Fruit fly (Drosophila melanogaster) whole organism, embryonic: ENCODE measurements around the gene Cpr65Aw.
"Not testable (repeated sequence)": the region's sequence is repeated elsewhere in the genome, so short reads cannot be mapped to it uniquely, and the experiment has no call there.

Source experiments
- Atf3 ChIP-seq: fragments of 200-800 bp; sonication (Bioruptor generic); optimal IDR thresholded peaks from 3 replicates; lab custom pipeline; 2016; ENCODE audit warnings: missing biosample characterization, missing genetic modification characterization
- ewg ChIP-seq: fragments of 200-800 bp; sonication (Bioruptor generic); optimal IDR thresholded peaks from 3 replicates; lab custom pipeline; 2017; ENCODE audit warnings: mild to moderate bottlenecking, missing biosample characterization, missing genetic modification reagents, missing genetic modification characterization

dm6 chr3L:6149248-6149647 is 7.0 kb upstream of the Cpr65Aw start, which contains the start of gene Lcp65Ab1:
- not testable (repeated sequence) for TF ChIP-seq ewg (GFP tag; lab: Kevin White, UChicago); Atf3
